Worm (Caenorhabditis elegans): Measurements from ENCODE around the gene kel-10.

The kel-10 gene

DNA sequence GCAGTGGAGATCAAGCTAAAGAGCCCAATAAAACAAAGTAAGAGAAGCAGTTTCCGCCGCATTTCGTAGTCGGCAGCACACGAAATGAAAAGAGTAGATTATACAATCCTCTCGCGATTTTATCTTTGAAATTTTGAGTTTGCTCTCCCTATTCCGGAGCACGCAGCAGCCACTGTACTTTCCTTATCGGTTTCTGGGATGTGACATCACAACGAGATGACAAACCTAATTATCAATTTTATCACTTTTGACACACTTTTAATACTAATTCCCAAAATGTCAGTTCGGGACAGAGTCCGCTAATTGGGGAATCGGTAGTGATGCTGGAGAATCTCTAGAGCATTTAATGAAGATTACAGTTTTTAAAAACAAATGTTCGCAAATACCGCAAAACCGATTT, 51.6 kb downstream of the kel-10 start, which contains the start of gene T16G12.1:
T16G12.1 (minus strand) TSS at position 176 of the 400 bp plus-strand sequence.
- no peak for TF ChIP-seq sptf-1 (tag; optimal IDR thresholded peaks at IDR 0.05)

Data from whole organism, mixed stage, embryonic.